Worm (Caenorhabditis elegans): ENCODE data around the gene Y82E9BR.22.
A peak's percentile ranks its signal among the peaks of the same experiment; 100 is the strongest.

Gene Y82E9BR.22

ce11 chrIII:1429275-1429674 lies 20.2 kb upstream of the Y82E9BR.22 start:
- TF ChIP-seq nhr-19 (GFP tag; conservative IDR thresholded peaks at IDR 0.05) (no peak), ets-5 (GFP tag; IDR thresholded peaks at IDR 0.05) (no peak), lin-14 (GFP tag; optimal IDR thresholded peaks at IDR 0.05) (no peak), elt-3 (tag; optimal IDR thresholded peaks at IDR 0.05) (no peak), unc-98 (GFP tag; IDR thresholded peaks at IDR 0.05) (no peak), snu-23 (GFP tag; optimal IDR thresholded peaks at IDR 0.05) (no peak), isw-1 (GFP tag; IDR thresholded peaks at IDR 0.05) (no peak), dsc-1 (tag; optimal IDR thresholded peaks at IDR 0.05) (no peak), unc-62 (GFP tag; optimal IDR thresholded peaks at IDR 0.05) (no peak), lin-13 (GFP tag; optimal IDR thresholded peaks at IDR 0.05) (no peak), nhr-90 (tag; optimal IDR thresholded peaks at IDR 0.05; ENCODE audit: poor library complexity) (no peak), ceh-82 (tag; optimal IDR thresholded peaks at IDR 0.05) (no peak), lin-39 (tag; optimal IDR thresholded peaks at IDR 0.05) (no peak), nhr-12 (tag; optimal IDR thresholded peaks at IDR 0.05) (no peak), jun-1 (tag; optimal IDR thresholded peaks at IDR 0.05) (no peak), ceh-88 (GFP tag; IDR thresholded peaks at IDR 0.05) (no peak), ztf-11 (tag; optimal IDR thresholded peaks at IDR 0.05) (no peak), F16B12.6 (tag; optimal IDR thresholded peaks at IDR 0.05) (no peak), vab-15 (tag; optimal IDR thresholded peaks at IDR 0.05) (no peak)

ce11 chrIII:1428448-1428847 lies 19.4 kb upstream of the Y82E9BR.22 start:
- TF ChIP-seq blmp-1 (tag; optimal IDR thresholded peaks at IDR 0.05), result no peak
- no peak for TF ChIP-seq efl-1 (optimal IDR thresholded peaks at IDR 0.05)
- peak in 1 of 2 experiments; percentile 16 for TF ChIP-seq efl-1 (GFP tag; optimal IDR thresholded peaks at IDR 0.05 in 1 of 2)

- TF ChIP-seq ces-1 (GFP tag; optimal IDR thresholded peaks at IDR 0.05) (no peak), C04F5.9 (tag; optimal IDR thresholded peaks at IDR 0.05) (no peak), nhr-47 (tag; optimal IDR thresholded peaks at IDR 0.05) (no peak), C16A3.4 (tag; optimal IDR thresholded peaks at IDR 0.05) (no peak), egl-27 (tag; optimal IDR thresholded peaks at IDR 0.05) (no peak), mep-1 (tag; optimal IDR thresholded peaks at IDR 0.05) (no peak), ceh-63 (GFP tag; optimal IDR thresholded peaks at IDR 0.05) (no peak), nhr-11 (tag; optimal IDR thresholded peaks at IDR 0.05) (no peak), ceh-8 (GFP tag; optimal IDR thresholded peaks at IDR 0.05) (no peak), aha-1 (tag; optimal IDR thresholded peaks at IDR 0.05) (no peak), nhr-237 (tag; optimal IDR thresholded peaks at IDR 0.05) (no peak)
These were observed 18.1 kb upstream of the Y82E9BR.22 start, which contains the start of gene lelo-2 for ce11 chrIII:1427126-1427525. lelo-2 (minus strand) TSS chrIII:1427226.

ce11 chrIII:1424305-1424704 lies 15.3 kb upstream of the Y82E9BR.22 start:
- TF ChIP-seq ceh-8 (GFP tag; optimal IDR thresholded peaks at IDR 0.05) (peak; percentile 53), lin-35 (GFP tag; optimal IDR thresholded peaks at IDR 0.05) (peak; percentile 59 to 74), unc-98 (GFP tag; IDR thresholded peaks at IDR 0.05) (peak; percentile 47; the same call in 1 of the 2 replicates), C16A3.4 (tag; optimal IDR thresholded peaks at IDR 0.05) (peak; percentile 34), alr-1 (tag; optimal IDR thresholded peaks at IDR 0.05; ENCODE audit: borderline replicate concordance) (no peak), lin-14 (GFP tag; optimal IDR thresholded peaks at IDR 0.05) (peak; percentile 58), efl-1 (optimal IDR thresholded peaks at IDR 0.05) (peak; percentile 48 to 63), efl-1 (GFP tag; optimal IDR thresholded peaks at IDR 0.05 in 1 of 2) (peak; percentile 72 to 95), dsc-1 (tag; optimal IDR thresholded peaks at IDR 0.05) (peak; percentile 77), unc-62 (GFP tag; optimal IDR thresholded peaks at IDR 0.05) (no peak), tlp-1 (tag; optimal IDR thresholded peaks at IDR 0.05) (no peak), rnt-1 (tag; optimal IDR thresholded peaks at IDR 0.05) (no peak), isw-1 (GFP tag; IDR thresholded peaks at IDR 0.05) (peak; percentile 54), unc-130 (tag; optimal IDR thresholded peaks at IDR 0.05) (peak; percentile 44), egl-27 (tag; optimal IDR thresholded peaks at IDR 0.05) (no peak), nhr-237 (tag; optimal IDR thresholded peaks at IDR 0.05) (peak; percentile 1), ceh-90 (tag; optimal IDR thresholded peaks at IDR 0.05) (no peak), mep-1 (tag; optimal IDR thresholded peaks at IDR 0.05) (peak; percentile 51), dpl-1 (GFP tag; optimal IDR thresholded peaks at IDR 0.05) (peak; percentile 48 to 54 (median 52)), C04F5.9 (tag; optimal IDR thresholded peaks at IDR 0.05) (no peak), fkh-10 (GFP tag; optimal IDR thresholded peaks at IDR 0.05) (peak; percentile 24), Y116A8C.19 (tag; optimal IDR thresholded peaks at IDR 0.05; ENCODE audit: borderline replicate concordance) (no peak), lin-39 (tag; optimal IDR thresholded peaks at IDR 0.05) (peak; percentile 7), C34B4.2 (tag; optimal IDR thresholded peaks at IDR 0.05) (no peak), mef-2 (tag; optimal IDR thresholded peaks at IDR 0.05) (no peak), F16B12.6 (tag; optimal IDR thresholded peaks at IDR 0.05) (peak; percentile 34), irx-1 (tag; optimal IDR thresholded peaks at IDR 0.05) (peak; percentile 75), sup-37 (GFP tag; optimal IDR thresholded peaks at IDR 0.05) (peak; percentile 57)
